Worm (Caenorhabditis elegans) whole organism, early embryonic: ENCODE results near the gene R102.8.
"Not testable (repeated sequence)": the region's sequence is repeated elsewhere in the genome, so short reads cannot be mapped to it uniquely, and the experiment has no call there.

ENCODE experiments used
- B0310.2 ChIP-seq: sonication (generic microtip); optimal IDR thresholded peaks from 2 replicates; lab custom pipeline; 2016; ENCODE audit warnings: mild to moderate bottlenecking, missing genetic modification characterization, missing compliant biosample characterization
- F13C5.2 ChIP-seq: sonication (generic microtip); optimal IDR thresholded peaks from 2 replicates; lab custom pipeline; 2017; ENCODE audit warnings: mild to moderate bottlenecking, missing genetic modification characterization, inconsistent platforms, missing compliant biosample characterization
- aly-1 ChIP-seq: sonication (generic microtip); optimal IDR thresholded peaks from 2 replicates; lab custom pipeline; 2016; ENCODE audit warnings: missing genetic modification characterization, missing compliant biosample characterization
- ama-1 ChIP-seq: fragments of 150-350 bp; optimal IDR thresholded peaks from 2 replicates; lab custom pipeline; 2014
- ceh-13 ChIP-seq: fragments of 200-800 bp; sonication (Bioruptor generic); optimal IDR thresholded peaks from 2 replicates; lab custom pipeline; 2018; ENCODE audit warnings: mild to moderate bottlenecking, missing genetic modification characterization, missing compliant biosample characterization
- ceh-36 ChIP-seq: sonication (generic microtip); optimal IDR thresholded peaks from 2 replicates; lab custom pipeline; 2016; ENCODE audit warnings: missing genetic modification characterization, inconsistent platforms, missing compliant biosample characterization
- ets-7 ChIP-seq: sonication (generic microtip); optimal IDR thresholded peaks from 2 replicates; lab custom pipeline; 2016; ENCODE audit warnings: missing genotype, missing genetic modification characterization, missing compliant biosample characterization
- flt-1 ChIP-seq: fragments of 200-800 bp; sonication (Bioruptor generic); IDR thresholded peaks from 2 replicates; pipeline ENCODE4 v1.3.6; 2022; ENCODE audit warnings: missing genetic modification characterization, missing compliant biosample characterization
- hmbx-1 ChIP-seq: sonication (generic microtip); optimal IDR thresholded peaks from 2 replicates; lab custom pipeline; 2016; ENCODE audit warnings: mild to moderate bottlenecking, missing genetic modification characterization, missing compliant biosample characterization
- hmg-4 ChIP-seq: fragments of 200-800 bp; sonication (Bioruptor generic); optimal IDR thresholded peaks from 2 replicates; lab custom pipeline; 2018; ENCODE audit warnings: mild to moderate bottlenecking, missing genetic modification characterization, missing compliant biosample characterization
- hnd-1 ChIP-seq: sonication (generic microtip); optimal IDR thresholded peaks from 2 replicates; lab custom pipeline; 2016; ENCODE audit warnings: missing genetic modification characterization, missing compliant biosample characterization
- pes-1 ChIP-seq: fragments of 200-800 bp; sonication (Bioruptor generic); IDR thresholded peaks from 2 replicates; pipeline ENCODE4 v1.3.6; 2022; ENCODE audit warnings: missing genetic modification reagents, missing genetic modification characterization, missing compliant biosample characterization
- scrt-1 ChIP-seq: fragments of 200-800 bp; sonication (Bioruptor generic); IDR thresholded peaks from 2 replicates; pipeline ENCODE4 v1.3.6; 2022; ENCODE audit warnings: missing genetic modification characterization, missing compliant biosample characterization
- sea-1 ChIP-seq: fragments of 200-800 bp; sonication (Bioruptor generic); conservative IDR thresholded peaks from 2 replicates; pipeline ENCODE4 v1.3.6; 2022; ENCODE audit warnings: missing genetic modification characterization, missing compliant biosample characterization
- tbx-11 ChIP-seq: fragments of 200-800 bp; sonication (Bioruptor generic); IDR thresholded peaks from 2 replicates; pipeline ENCODE4 v1.3.6; 2022; ENCODE audit warnings: missing genetic modification characterization, missing compliant biosample characterization
- tbx-37 ChIP-seq: fragments of 200-800 bp; sonication (Bioruptor generic); conservative IDR thresholded peaks from 2 replicates; pipeline ENCODE4 v1.3.6; 2022; ENCODE audit warnings: missing genetic modification reagents, missing genetic modification characterization, missing compliant biosample characterization
- tra-4 ChIP-seq: sonication (generic microtip); optimal IDR thresholded peaks from 2 replicates; lab custom pipeline; 2017; ENCODE audit warnings: missing genetic modification characterization, missing compliant biosample characterization

Gene R102.8

DNA sequence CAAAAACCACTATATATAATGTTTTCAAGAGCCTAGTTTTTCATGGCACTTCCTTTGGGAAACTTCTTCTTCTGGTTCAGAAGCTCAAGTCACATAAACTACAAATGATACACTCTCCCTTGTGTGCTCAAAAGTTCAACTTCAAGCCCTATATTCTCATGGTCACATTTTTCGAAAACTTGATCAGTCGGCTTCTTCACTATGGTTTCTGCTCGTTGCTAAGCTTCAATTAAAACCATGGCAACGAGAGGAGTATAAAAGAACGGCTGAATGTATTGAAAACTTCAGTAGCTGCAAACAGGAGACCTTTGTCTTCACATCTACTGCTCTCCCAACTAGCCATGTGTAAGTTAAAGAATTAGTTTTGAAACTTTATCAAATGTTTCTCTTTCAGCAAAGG, 2.7 kb downstream of the R102.8 start, which contains the start of gene R102.2:
TSS of gene R102.2 (plus strand) at position 301 of the 400 bp plus-strand sequence.
- not testable (repeated sequence) for TF ChIP-seq pes-1 (GFP tag; lab: Robert Waterston, UW); hnd-1 (tag; lab: Kevin White, UChicago); tra-4 (tag; lab: Kevin White, UChicago)

DNA sequence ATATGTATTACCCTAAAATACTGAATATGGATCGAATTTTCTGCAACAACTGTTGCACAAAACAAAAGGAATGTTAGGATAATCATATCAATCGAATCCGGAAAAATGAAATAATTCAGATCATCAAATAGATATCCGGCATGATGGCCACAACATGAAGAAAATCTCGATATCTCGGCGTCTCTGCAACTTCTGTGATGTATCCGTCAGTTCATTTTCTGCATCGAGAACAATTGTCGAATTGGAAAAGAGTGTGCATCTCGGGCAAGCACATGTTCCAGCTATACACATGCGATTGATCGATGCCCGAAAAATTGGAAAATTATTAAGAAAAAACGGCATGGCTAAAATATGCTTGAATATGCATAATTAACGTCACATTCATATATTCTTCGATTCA, 4.3 kb downstream of the R102.8 start, which contains the start of the genes K08C7.6 and R102.1:
TSS of gene K08C7.6 (minus strand) at position 101 of the 400 bp plus-strand sequence.
TSS of gene R102.1 (plus strand) at position 291 of the 400 bp plus-strand sequence.
- TF ChIP-seq scrt-1 (GFP tag; lab: Robert Waterston, UW) = no peak
- no peak for TF ChIP-seq tra-4 (tag; lab: Kevin White, UChicago)
- no peak for TF ChIP-seq sea-1 (GFP tag; lab: Robert Waterston, UW)
- TF ChIP-seq hmg-4 (GFP tag; lab: Kevin White, UChicago) = no peak
- TF ChIP-seq ceh-13 (GFP tag; lab: Kevin White, UChicago) = no peak
- no peak for TF ChIP-seq hnd-1 (tag; lab: Kevin White, UChicago)
- TF ChIP-seq tbx-37 (GFP tag; lab: Robert Waterston, UW) = no peak
- TF ChIP-seq pes-1 (GFP tag; lab: Robert Waterston, UW) = no peak

- TF ChIP-seq aly-1 = no peak
- no peak for TF ChIP-seq flt-1 (GFP tag; lab: Robert Waterston, UW)
- TF ChIP-seq B0310.2 = no peak
- TF ChIP-seq ceh-36 (tag; lab: Kevin White, UChicago) = no peak
- no peak for TF ChIP-seq F13C5.2 (tag; lab: Kevin White, UChicago)
- TF ChIP-seq hmbx-1 (tag; lab: Kevin White, UChicago) = no peak
- no peak for TF ChIP-seq tbx-37 (GFP tag; lab: Robert Waterston, UW)
- TF ChIP-seq scrt-1 (GFP tag; lab: Robert Waterston, UW) = no peak
- no peak for TF ChIP-seq pes-1 (GFP tag; lab: Robert Waterston, UW)
- no peak for TF ChIP-seq ama-1 (lab: Kevin White, UChicago)
These were observed 7.8 kb downstream of the R102.8 start, which contains the start of gene fmo-2 for ce11 chrIV:10682155-10682749. fmo-2 (plus strand) TSS chrIV:10682524.

ce11 chrIV:10680379-10680778, 9.7 kb downstream of the R102.8 start, which contains the start of gene K08C7.4:
K08C7.4 (minus strand) TSS chrIV:10680479.
- TF ChIP-seq tra-4 (tag; lab: Kevin White, UChicago) = no peak
- TF ChIP-seq hnd-1 (tag; lab: Kevin White, UChicago) = no peak
- no peak for TF ChIP-seq scrt-1 (GFP tag; lab: Robert Waterston, UW)
- TF ChIP-seq F13C5.2 (tag; lab: Kevin White, UChicago) = no peak
- no peak for TF ChIP-seq hmbx-1 (tag; lab: Kevin White, UChicago)
- TF ChIP-seq pes-1 (GFP tag; lab: Robert Waterston, UW) = no peak
- TF ChIP-seq flt-1 (GFP tag; lab: Robert Waterston, UW) = no peak
- TF ChIP-seq sea-1 (GFP tag; lab: Robert Waterston, UW) = no peak
- TF ChIP-seq ama-1 (lab: Kevin White, UChicago) = no peak
- no peak for TF ChIP-seq ceh-13 (GFP tag; lab: Kevin White, UChicago)
- TF ChIP-seq tbx-37 (GFP tag; lab: Robert Waterston, UW) = no peak
- no peak for TF ChIP-seq ceh-36 (tag; lab: Kevin White, UChicago)
- TF ChIP-seq hmg-4 (GFP tag; lab: Kevin White, UChicago) = no peak
- no peak for TF ChIP-seq B0310.2
- TF ChIP-seq aly-1 = no peak
- no peak for TF ChIP-seq ets-7 (tag; lab: Kevin White, UChicago)
- TF ChIP-seq tbx-11 = no peak

DNA sequence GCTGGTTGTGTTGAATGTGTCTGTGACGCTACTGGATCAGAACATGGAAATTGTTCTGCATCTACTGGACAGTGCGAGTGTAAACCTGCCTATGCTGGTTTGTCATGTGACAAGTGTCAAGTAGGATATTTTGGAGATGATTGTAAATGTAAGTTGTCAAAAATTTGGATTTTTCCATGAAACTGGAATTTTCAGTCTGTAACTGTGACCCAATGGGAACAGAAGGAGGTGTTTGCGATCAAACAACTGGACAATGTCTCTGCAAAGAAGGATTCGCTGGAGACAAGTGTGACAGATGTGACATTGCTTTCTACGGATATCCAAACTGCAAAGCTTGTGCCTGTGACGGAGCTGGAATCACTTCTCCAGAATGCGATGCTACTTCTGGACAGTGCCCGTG, 21.5 kb downstream of the R102.8 start:
- TF ChIP-seq flt-1 (GFP tag; lab: Robert Waterston, UW) = no peak
- TF ChIP-seq ceh-36 (tag; lab: Kevin White, UChicago) = no peak
- TF ChIP-seq tbx-11 = no peak
- no peak for TF ChIP-seq F13C5.2 (tag; lab: Kevin White, UChicago)
- TF ChIP-seq ceh-13 (GFP tag; lab: Kevin White, UChicago) = no peak
- TF ChIP-seq hnd-1 (tag; lab: Kevin White, UChicago) = no peak
- no peak for TF ChIP-seq aly-1
- no peak for TF ChIP-seq ets-7 (tag; lab: Kevin White, UChicago)
- TF ChIP-seq pes-1 (GFP tag; lab: Robert Waterston, UW) = no peak
- no peak for TF ChIP-seq hmbx-1 (tag; lab: Kevin White, UChicago)
- TF ChIP-seq B0310.2 = no peak

- TF ChIP-seq F13C5.2 (tag; lab: Kevin White, UChicago) (no peak), ama-1 (lab: Kevin White, UChicago) (no peak), flt-1 (GFP tag; lab: Robert Waterston, UW) (no peak), hmg-4 (GFP tag; lab: Kevin White, UChicago) (no peak), aly-1 (no peak), tbx-11 (no peak), ets-7 (tag; lab: Kevin White, UChicago) (no peak), hnd-1 (tag; lab: Kevin White, UChicago) (no peak), hmbx-1 (tag; lab: Kevin White, UChicago) (no peak), pes-1 (GFP tag; lab: Robert Waterston, UW) (no peak), sea-1 (GFP tag; lab: Robert Waterston, UW) (no peak), scrt-1 (GFP tag; lab: Robert Waterston, UW) (no peak), tbx-37 (GFP tag; lab: Robert Waterston, UW) (no peak), B0310.2 (no peak)
These were observed 23.5 kb downstream of the R102.8 start, which contains the start of gene epi-1 for ce11 chrIV:10666523-10666922. epi-1 (plus strand) TSS chrIV:10666823.

DNA sequence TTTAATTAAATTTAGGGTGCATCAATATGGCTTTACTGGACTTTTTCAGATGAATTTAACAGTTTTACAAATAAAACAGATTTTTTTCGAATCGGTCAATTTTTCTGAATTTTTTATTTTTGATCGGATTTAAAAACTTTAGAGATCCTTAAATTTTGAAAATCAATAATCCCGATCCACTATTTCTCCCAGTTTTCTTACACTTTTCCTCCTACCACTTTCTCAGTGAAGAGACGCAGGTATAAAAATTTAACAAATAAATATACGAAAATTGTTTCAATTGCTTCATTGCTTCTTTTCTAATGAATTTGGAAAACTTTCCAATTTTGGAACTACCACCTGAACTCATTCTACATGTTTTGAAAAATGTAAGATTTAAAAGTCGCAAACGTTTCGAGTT, 25.9 kb downstream of the R102.8 start, which contains the start of gene K08C7.7:
TSS of gene K08C7.7 (plus strand) at position 301 of the 400 bp plus-strand sequence.
- TF ChIP-seq flt-1 (GFP tag; lab: Robert Waterston, UW) (no peak), ama-1 (lab: Kevin White, UChicago) (no peak)
